Worm (Caenorhabditis elegans) whole organism, mixed stage, embryonic: ENCODE data around the gene ptc-1.

Source experiments
- elt-1 ChIP-seq: sonication (generic microtip); optimal IDR thresholded peaks from 2 replicates; lab custom pipeline; 2017; ENCODE audit warnings: missing genetic modification characterization, mild to moderate bottlenecking, missing compliant biosample characterization, antibody characterized with exemption, moderate library complexity, borderline replicate concordance; ENCODE audit not compliant: insufficient read depth
- tbx-8 ChIP-seq: fragments of 200-800 bp; sonication (Bioruptor generic); optimal IDR thresholded peaks from 2 replicates; lab custom pipeline; 2018; ENCODE audit warnings: mild to moderate bottlenecking, missing genetic modification characterization, moderate library complexity, missing compliant biosample characterization
- unc-120 ChIP-seq: sonication (generic microtip); optimal IDR thresholded peaks from 2 replicates; lab custom pipeline; 2017; ENCODE audit warnings: missing genetic modification characterization, missing compliant biosample characterization; ENCODE audit not compliant: poor library complexity, severe bottlenecking
- unc-62 ChIP-seq: fragments of 150-350 bp; optimal IDR thresholded peaks from 2 replicates; lab custom pipeline; 2014; ENCODE audit warnings: missing biosample characterization, missing genetic modification reagents, missing genetic modification characterization

- no peak for TF ChIP-seq elt-1
- peak; percentile 68 for TF ChIP-seq unc-120 (tag; lab: Kevin White, UChicago)
- no peak for TF ChIP-seq unc-62
- TF ChIP-seq tbx-8 (GFP tag; lab: Kevin White, UChicago), result no peak
These were observed 980 bp upstream of the ptc-1 start for ce11 chrII:7891869-7892615.
